Worm (Caenorhabditis elegans): Measurements from ENCODE around the gene C53A3.4.
"Not testable (repeated sequence)": the region's sequence is repeated elsewhere in the genome, so short reads cannot be mapped to it uniquely, and the experiment has no call there.

- peak in 1 of 2 experiments; percentile 59 for TF ChIP-seq lsy-2 (tag; optimal IDR thresholded peaks at IDR 0.05)
- TF ChIP-seq elt-3 (tag; optimal IDR thresholded peaks at IDR 0.05); unc-39 (tag; optimal IDR thresholded peaks at IDR 0.05); sma-9 (tag; optimal IDR thresholded peaks at IDR 0.05); nhr-23 (tag; optimal IDR thresholded peaks at IDR 0.05); mdl-1 (tag; optimal IDR thresholded peaks at IDR 0.05); elt-1 (tag; optimal IDR thresholded peaks at IDR 0.05); ama-1 (optimal IDR thresholded peaks at IDR 0.05): not testable (repeated sequence)
- TF ChIP-seq sma-9 (GFP tag; optimal IDR thresholded peaks at IDR 0.05): peak; percentile 11
Observed at ce11 chrV:5776941-5777340, 18.3 kb upstream of the C53A3.4 start, which contains the start of gene F44E7.4.

Measured in whole organism, L2 larva.